Worm (Caenorhabditis elegans): ENCODE data around the gene Y51H4A.13.
"Not testable (repeated sequence)": the region's sequence is repeated elsewhere in the genome, so short reads cannot be mapped to it uniquely, and the experiment has no call there.

ce11 chrIV:16655783-16656182 is 9.6 kb upstream of the Y51H4A.13 start, which contains the start of gene set-26:
- TF ChIP-seq ztf-29 (GFP tag; IDR thresholded peaks at IDR 0.05); tab-1 (GFP tag; IDR thresholded peaks at IDR 0.05); flt-1 (GFP tag; IDR thresholded peaks at IDR 0.05); ref-1 (GFP tag; conservative IDR thresholded peaks at IDR 0.05); ztf-23 (GFP tag; IDR thresholded peaks at IDR 0.05): not testable (repeated sequence)

All from whole organism, midembryonic.